Worm (Caenorhabditis elegans) whole organism, late embryonic: ENCODE data around the gene C30E1.4.

Experiments
- ama-1 ChIP-seq: fragments of 150-350 bp; optimal IDR thresholded peaks from 2 replicates; lab custom pipeline; 2014
- fax-1 ChIP-seq: sonication (generic microtip); optimal IDR thresholded peaks from 2 replicates; lab custom pipeline; 2016; ENCODE audit warnings: missing genotype, missing genetic modification characterization, missing compliant biosample characterization
- fkh-10 ChIP-seq: fragments of 150-350 bp; optimal IDR thresholded peaks from 2 replicates; lab custom pipeline; 2014; ENCODE audit warnings: missing biosample characterization, missing genetic modification reagents, missing genetic modification characterization
- lin-11 ChIP-seq: fragments of 200-800 bp; sonication (Bioruptor generic); optimal IDR thresholded peaks from 2 replicates; lab custom pipeline; 2018; ENCODE audit warnings: mild to moderate bottlenecking, missing genetic modification characterization, missing compliant biosample characterization
- pha-4 ChIP-seq: fragments of 150-350 bp; optimal IDR thresholded peaks from 2 replicates; lab custom pipeline; 2018; ENCODE audit warnings: missing biosample characterization, missing genetic modification reagents, missing genetic modification characterization
- pqm-1 ChIP-seq: sonication (generic microtip); optimal IDR thresholded peaks from 2 replicates; lab custom pipeline; 2016; ENCODE audit warnings: missing genetic modification characterization, missing compliant biosample characterization

DNA sequence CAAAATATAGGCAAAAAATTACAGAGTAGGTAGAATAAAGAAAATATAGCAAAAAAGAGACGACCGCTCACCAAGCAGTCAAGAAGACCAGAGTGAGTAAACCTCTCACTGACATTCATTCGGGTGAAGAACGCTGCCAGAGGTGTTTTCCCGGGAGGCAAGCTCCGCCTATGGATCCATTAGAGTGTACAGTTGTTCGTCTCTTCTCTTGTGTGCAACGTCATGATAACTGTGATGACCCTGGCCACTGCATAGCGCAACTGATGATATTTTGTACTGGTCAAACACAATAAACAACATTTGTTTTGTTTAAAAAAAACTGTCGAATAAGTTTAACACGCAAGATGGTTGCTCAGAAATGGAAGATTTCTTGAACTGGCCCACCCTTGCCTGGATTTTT lies 29.1 kb downstream of the C30E1.4 start, which contains the start of gene F52G3.8:
- no peak for TF ChIP-seq fkh-10 (GFP tag; lab: Kevin White, UChicago)
- no peak for TF ChIP-seq pha-4 (tag; lab: Kevin White, UChicago)
- TF ChIP-seq ama-1 = no peak
- TF ChIP-seq fax-1 (tag; lab: Kevin White, UChicago) = no peak
- no peak for TF ChIP-seq lin-11 (tag; lab: Kevin White, UChicago)
- no peak for TF ChIP-seq pqm-1 (tag; lab: Kevin White, UChicago)
